Fruit fly (Drosophila melanogaster) S2 (cell line): ENCODE results near the gene CG13721.

Experiments used
- CG8478 ChIP-seq: fragments of >200 bp; optimal IDR thresholded peaks from 2 replicates; lab custom pipeline; 2018
- CTCF ChIP-seq, 2 experiments: fragments of >200 bp; optimal IDR thresholded peaks; 2 replicates each; lab custom pipeline; 2018

dm6 chr3L:4542530-4542929 is 45.0 kb upstream of the CG13721 start:
- no peak for TF ChIP-seq CG8478 (lab: Kevin White, UChicago)
- TF ChIP-seq CTCF (optimal IDR thresholded peaks at IDR 0.05; lab: Kevin White, UChicago) = no peak
